Fruit fly (Drosophila melanogaster) whole organism, pupa: Measurements from ENCODE around the gene CG42529.

ENCODE experiments used
- CG10348 ChIP-seq: fragments of 200-800 bp; sonication (Bioruptor generic); IDR thresholded peaks from 2 replicates; pipeline ENCODE4 v1.3.6; 2022; ENCODE audit warnings: missing biosample characterization, missing genetic modification characterization
- CG12605 ChIP-seq: fragments of 200-800 bp; sonication (Bioruptor generic); IDR thresholded peaks from 2 replicates; pipeline ENCODE4 v1.3.6; 2022; ENCODE audit warnings: missing biosample characterization, missing genetic modification characterization
- CG13204 ChIP-seq: fragments of 200-800 bp; sonication (Bioruptor generic); optimal IDR thresholded peaks from 2 replicates; lab custom pipeline; 2018; ENCODE audit warnings: missing biosample characterization, mild to moderate bottlenecking, missing genetic modification characterization, moderate library complexity
- CG14655 ChIP-seq: fragments of 200-800 bp; sonication (Bioruptor generic); optimal IDR thresholded peaks from 3 replicates; lab custom pipeline; 2017; ENCODE audit warnings: mild to moderate bottlenecking, missing biosample characterization, missing genetic modification reagents, missing genetic modification characterization
- CG15710 ChIP-seq: fragments of 200-800 bp; sonication (Bioruptor generic); optimal IDR thresholded peaks from 2 replicates; lab custom pipeline; 2018; ENCODE audit warnings: missing biosample characterization, mild to moderate bottlenecking, missing genetic modification characterization, moderate library complexity
- CG17806 ChIP-seq: fragments of 200-800 bp; sonication (Bioruptor generic); optimal IDR thresholded peaks from 2 replicates; lab custom pipeline; 2018; ENCODE audit warnings: missing biosample characterization, mild to moderate bottlenecking, missing genetic modification characterization, moderate library complexity
- CG32121 ChIP-seq: fragments of 200-800 bp; sonication (Bioruptor generic); IDR thresholded peaks from 2 replicates; pipeline ENCODE4 v1.3.6; 2022; ENCODE audit warnings: missing biosample characterization, missing genetic modification characterization
- CG34367 ChIP-seq: fragments of 200-800 bp; sonication (Bioruptor generic); optimal IDR thresholded peaks from 2 replicates; lab custom pipeline; 2018; ENCODE audit warnings: missing biosample characterization, mild to moderate bottlenecking, missing genetic modification characterization
- CG4496 ChIP-seq: fragments of 200-800 bp; sonication (Bioruptor generic); IDR thresholded peaks from 3 replicates; pipeline ENCODE4 v1.3.6; 2022; ENCODE audit warnings: missing biosample characterization, missing genetic modification characterization
- CG8159 ChIP-seq: fragments of 200-800 bp; sonication (Bioruptor generic); optimal IDR thresholded peaks from 3 replicates; lab custom pipeline; 2018; ENCODE audit warnings: missing biosample characterization, mild to moderate bottlenecking, missing genetic modification characterization, moderate library complexity
- CG8301 ChIP-seq: fragments of 200-800 bp; sonication (Bioruptor generic); optimal IDR thresholded peaks from 2 replicates; lab custom pipeline; 2018; ENCODE audit warnings: missing biosample characterization, mild to moderate bottlenecking, missing genetic modification characterization
- CG9948 ChIP-seq: fragments of 200-800 bp; sonication (Bioruptor generic); optimal IDR thresholded peaks from 2 replicates; lab custom pipeline; 2018; ENCODE audit warnings: missing biosample characterization, mild to moderate bottlenecking, missing genetic modification characterization, moderate library complexity
- D1 ChIP-seq: fragments of 200-800 bp; sonication (Bioruptor generic); optimal IDR thresholded peaks from 2 replicates; lab custom pipeline; 2018; ENCODE audit warnings: missing biosample characterization, mild to moderate bottlenecking, missing genetic modification characterization, moderate library complexity
- EcR ChIP-seq: fragments of 200-800 bp; sonication (Bioruptor generic); optimal IDR thresholded peaks from 3 replicates; lab custom pipeline; 2019; ENCODE audit warnings: missing biosample characterization, missing genetic modification characterization, mild to moderate bottlenecking, moderate library complexity, missing genetic modification reagents
- Ets98B ChIP-seq: fragments of 200-800 bp; sonication (Bioruptor generic); IDR thresholded peaks from 2 replicates; pipeline ENCODE4 v1.3.6; 2022; ENCODE audit warnings: missing biosample characterization, missing genetic modification characterization
- Pif1A ChIP-seq: fragments of 200-800 bp; sonication (Bioruptor generic); optimal IDR thresholded peaks from 3 replicates; lab custom pipeline; 2016; ENCODE audit warnings: missing biosample characterization, missing genetic modification characterization
- Pif1B ChIP-seq: fragments of 200-800 bp; sonication (Bioruptor generic); optimal IDR thresholded peaks from 3 replicates; lab custom pipeline; 2016; ENCODE audit warnings: missing biosample characterization, missing genetic modification characterization
- Snoo ChIP-seq: fragments of 200-800 bp; sonication (Bioruptor generic); optimal IDR thresholded peaks from 3 replicates; lab custom pipeline; 2017; ENCODE audit warnings: missing biosample characterization, mild to moderate bottlenecking, missing genetic modification characterization, inconsistent platforms
- fd96Ca ChIP-seq: fragments of 200-800 bp; sonication (Bioruptor generic); IDR thresholded peaks from 3 replicates; pipeline ENCODE4 v1.3.6; 2022; ENCODE audit warnings: missing biosample characterization, missing genetic modification characterization
- gl ChIP-seq: fragments of 200-800 bp; sonication (Bioruptor generic); optimal IDR thresholded peaks from 2 replicates; lab custom pipeline; 2018; ENCODE audit warnings: missing biosample characterization, mild to moderate bottlenecking, missing genetic modification characterization
- rn ChIP-seq: fragments of 200-800 bp; sonication (Bioruptor generic); IDR thresholded peaks from 2 replicates; pipeline ENCODE4 v1.3.6; 2022; ENCODE audit warnings: missing biosample characterization, missing genetic modification characterization

CG42529 gene

dm6 chr3L:19696073-19696960, 32.5 kb upstream of the CG42529 start:
- no peak for TF ChIP-seq D1 (tag; lab: Kevin White, UChicago)
- TF ChIP-seq Pif1B: peak; percentile 23
- peak; percentile 11 for TF ChIP-seq gl (tag; lab: Kevin White, UChicago)
- peak; percentile 20 for TF ChIP-seq CG14655 (GFP tag; lab: Kevin White, UChicago)
- TF ChIP-seq CG8159 (tag; lab: Kevin White, UChicago): peak; percentile 59
- peak; percentile 46 for TF ChIP-seq CG15710 (tag; lab: Kevin White, UChicago)
- peak; percentile 48 for TF ChIP-seq Snoo
- no peak for TF ChIP-seq CG8301
- no peak for TF ChIP-seq rn (GFP tag; lab: Robert Waterston, UW)
- peak; percentile 1 for TF ChIP-seq CG17806
- no peak for TF ChIP-seq CG12605 (GFP tag; lab: Robert Waterston, UW)
- TF ChIP-seq CG13204 (GFP tag; lab: Kevin White, UChicago): peak; percentile 21
- TF ChIP-seq CG32121: no peak
- peak; percentile 85 for TF ChIP-seq EcR (GFP tag; lab: Kevin White, UChicago)
- TF ChIP-seq CG9948: no peak
- peak; percentile 35 for TF ChIP-seq Pif1A

dm6 chr3L:19697395-19697978, 31.3 kb upstream of the CG42529 start:
- no peak for TF ChIP-seq CG17806
- TF ChIP-seq CG8301: no peak
- TF ChIP-seq CG34367 (tag; lab: Kevin White, UChicago): no peak

dm6 chr3L:19698651-19699050, 30.1 kb upstream of the CG42529 start:
- TF ChIP-seq CG4496 (GFP tag; lab: Robert Waterston, UW) (peak; percentile 48; the same call in 1 of the 3 replicates), CG14655 (GFP tag; lab: Kevin White, UChicago) (no peak)

- TF ChIP-seq CG8301 (no peak), rn (GFP tag; lab: Robert Waterston, UW) (0 out of 2 replicates have a peak, but pooled peaks have one; percentile 16), D1 (tag; lab: Kevin White, UChicago) (no peak), CG8159 (tag; lab: Kevin White, UChicago) (peak; percentile 30), CG14655 (GFP tag; lab: Kevin White, UChicago) (peak; percentile 59), Ets98B (GFP tag; lab: Robert Waterston, UW) (peak; percentile 67), CG34367 (tag; lab: Kevin White, UChicago) (no peak), fd96Ca (GFP tag; lab: Robert Waterston, UW) (peak; percentile 75; the same call in 2 of the 3 replicates), CG4496 (GFP tag; lab: Robert Waterston, UW) (peak; percentile 74; the same call in 2 of the 3 replicates), CG12605 (GFP tag; lab: Robert Waterston, UW) (0 out of 2 replicates have a peak, but pooled peaks have one; percentile 23), CG15710 (tag; lab: Kevin White, UChicago) (peak; percentile 16), CG10348 (GFP tag; lab: Robert Waterston, UW) (no peak), Pif1B (no peak), CG17806 (no peak), gl (tag; lab: Kevin White, UChicago) (no peak), EcR (GFP tag; lab: Kevin White, UChicago) (no peak), Snoo (peak; percentile 23), CG9948 (no peak), CG32121 (peak; percentile 72), Pif1A (peak; percentile 57), CG13204 (GFP tag; lab: Kevin White, UChicago) (no peak)
These were observed 29.1 kb upstream of the CG42529 start for dm6 chr3L:19699651-19700050.

- TF ChIP-seq D1 (tag; lab: Kevin White, UChicago) (no peak), rn (GFP tag; lab: Robert Waterston, UW) (no peak), CG14655 (GFP tag; lab: Kevin White, UChicago) (no peak), fd96Ca (GFP tag; lab: Robert Waterston, UW) (no peak)
These were observed 28.3 kb upstream of the CG42529 start for dm6 chr3L:19700463-19700862.

dm6 chr3L:19701106-19701505, 27.7 kb upstream of the CG42529 start:
- no peak for TF ChIP-seq CG34367 (tag; lab: Kevin White, UChicago)
- no peak for TF ChIP-seq EcR (GFP tag; lab: Kevin White, UChicago)
- no peak for TF ChIP-seq Pif1A
- TF ChIP-seq Snoo: no peak
- TF ChIP-seq fd96Ca (GFP tag; lab: Robert Waterston, UW): no peak
- no peak for TF ChIP-seq CG14655 (GFP tag; lab: Kevin White, UChicago)

dm6 chr3L:19701662-19702061, 27.1 kb upstream of the CG42529 start:
- no peak for TF ChIP-seq Ets98B (GFP tag; lab: Robert Waterston, UW)
- TF ChIP-seq CG12605 (GFP tag; lab: Robert Waterston, UW): no peak
- no peak for TF ChIP-seq CG8301
- TF ChIP-seq CG34367 (tag; lab: Kevin White, UChicago): no peak
- TF ChIP-seq CG14655 (GFP tag; lab: Kevin White, UChicago): no peak
- no peak for TF ChIP-seq CG4496 (GFP tag; lab: Robert Waterston, UW)
- TF ChIP-seq CG10348 (GFP tag; lab: Robert Waterston, UW): no peak
- TF ChIP-seq EcR (GFP tag; lab: Kevin White, UChicago): no peak
